Fruit fly (Drosophila melanogaster) whole organism, adult: ENCODE data around the gene Grip71.

Experiments
- CG12768 ChIP-seq: fragments of 200-800 bp; sonication (Bioruptor generic); optimal IDR thresholded peaks from 2 replicates; lab custom pipeline; 2017; ENCODE audit warnings: missing biosample characterization, missing genetic modification characterization, mild to moderate bottlenecking, moderate library complexity, missing genetic modification reagents
- CG14711 ChIP-seq: fragments of 200-800 bp; sonication (Bioruptor generic); optimal IDR thresholded peaks from 2 replicates; lab custom pipeline; 2018; ENCODE audit warnings: missing biosample characterization, mild to moderate bottlenecking, missing genetic modification characterization, moderate library complexity
- CG33017 ChIP-seq: fragments of 200-800 bp; sonication (Bioruptor generic); optimal IDR thresholded peaks from 2 replicates; lab custom pipeline; 2018; ENCODE audit warnings: missing biosample characterization, mild to moderate bottlenecking, missing genetic modification characterization, moderate library complexity
- CG7101 ChIP-seq: fragments of 200-800 bp; sonication (Bioruptor generic); optimal IDR thresholded peaks from 2 replicates; lab custom pipeline; 2018; ENCODE audit warnings: missing biosample characterization, mild to moderate bottlenecking, missing genetic modification characterization, moderate library complexity
- Crg-1 ChIP-seq: fragments of 200-800 bp; sonication (Bioruptor generic); optimal IDR thresholded peaks from 2 replicates; lab custom pipeline; 2016; ENCODE audit warnings: missing biosample characterization, missing genetic modification characterization
- Hr96 ChIP-seq: fragments of 200-800 bp; sonication (Bioruptor generic); optimal IDR thresholded peaks from 2 replicates; lab custom pipeline; 2016; ENCODE audit warnings: missing biosample characterization, missing genetic modification characterization
- cic ChIP-seq: fragments of 200-800 bp; sonication (Bioruptor generic); optimal IDR thresholded peaks from 2 replicates; lab custom pipeline; 2017; ENCODE audit warnings: missing biosample characterization, mild to moderate bottlenecking, missing genetic modification characterization, moderate library complexity
- cnc ChIP-seq, 2 experiments: fragments of >200 bp; optimal IDR thresholded peaks; 2 replicates each; lab custom pipeline; 2017
- kay ChIP-seq: fragments of 200-800 bp; sonication (Bioruptor generic); peaks from one replicate; lab custom pipeline; 2016; ENCODE audit warnings: missing biosample characterization, missing genetic modification characterization, borderline replicate concordance
- ovo ChIP-seq: fragments of 200-800 bp; sonication (Bioruptor generic); optimal IDR thresholded peaks from 2 replicates; lab custom pipeline; 2016; ENCODE audit warnings: missing biosample characterization, missing genetic modification characterization

DNA sequence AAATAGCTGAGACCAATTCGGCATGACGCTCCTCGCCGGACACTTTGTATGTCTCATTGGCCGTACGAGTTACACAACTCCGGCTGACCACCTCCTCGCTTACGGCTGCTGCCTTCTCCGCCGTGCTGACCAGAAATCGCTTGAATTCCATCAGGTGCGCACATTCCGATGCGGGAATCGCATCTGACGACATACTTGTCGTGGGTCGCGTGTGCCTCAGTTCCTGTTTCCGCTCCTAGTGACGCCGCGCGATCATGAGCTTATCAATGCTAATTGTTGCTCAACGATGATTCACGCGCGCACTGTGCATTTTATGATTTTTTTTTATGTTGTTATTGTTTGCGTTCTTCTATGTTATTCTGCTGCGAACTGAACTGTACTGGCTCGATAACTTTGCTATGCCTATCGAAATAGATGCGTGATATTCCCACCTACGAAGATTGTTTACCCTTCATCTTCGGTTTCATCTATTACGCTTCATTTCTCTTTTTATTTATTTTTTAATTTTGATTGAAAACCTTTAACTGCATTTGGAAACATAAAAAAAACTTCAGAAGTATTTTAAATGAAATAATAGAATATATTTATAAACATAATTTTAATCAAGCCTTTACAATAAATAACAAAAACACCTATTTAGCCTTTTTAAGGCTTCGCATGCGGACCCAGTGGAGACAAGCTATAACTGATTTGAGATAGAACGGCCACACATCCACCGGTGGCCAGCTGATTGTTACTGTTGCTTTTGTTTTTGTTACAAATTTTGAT lies 5.7 kb upstream of the Grip71 start, which contains the start of the genes CG10376 and CG10343:
- TF ChIP-seq Hr96 (GFP tag; lab: Kevin White, UChicago) (no peak), cnc (optimal IDR thresholded peaks at IDR 0.05; lab: Kevin White, UChicago) (no peak), CG7101 (tag; lab: Kevin White, UChicago) (peak; percentile 91), Crg-1 (GFP tag; lab: Kevin White, UChicago) (peak; percentile 70), CG14711 (peak; percentile 76), kay (no peak), ovo (peak; percentile 69), cic (peak; percentile 48), CG12768 (GFP tag; lab: Kevin White, UChicago) (peak; percentile 84), CG33017 (tag; lab: Kevin White, UChicago) (peak; percentile 85)
